Worm (Caenorhabditis elegans) whole organism, L1 larva: ENCODE data around the gene Y38F1A.2.

Experiments used
- C16A3.4 ChIP-seq: fragments of 150-350 bp; optimal IDR thresholded peaks from 2 replicates; lab custom pipeline; 2014; ENCODE audit warnings: missing biosample characterization, missing genetic modification characterization
- C34B4.2 ChIP-seq: sonication (generic microtip); optimal IDR thresholded peaks from 2 replicates; lab custom pipeline; 2017; ENCODE audit warnings: mild to moderate bottlenecking, missing genetic modification characterization, missing compliant biosample characterization
- alr-1 ChIP-seq: fragments of 200-800 bp; sonication (Bioruptor generic); optimal IDR thresholded peaks from 2 replicates; lab custom pipeline; 2018; ENCODE audit warnings: borderline replicate concordance, mild to moderate bottlenecking, missing genetic modification characterization, missing compliant biosample characterization
- aly-2 ChIP-seq: fragments of 150-350 bp; optimal IDR thresholded peaks from 2 replicates; lab custom pipeline; 2014; ENCODE audit warnings: missing biosample characterization, missing genetic modification characterization
- ama-1 ChIP-seq: fragments of 150-350 bp; optimal IDR thresholded peaks from 2 replicates; lab custom pipeline; 2014
- blmp-1 ChIP-seq: fragments of 150-350 bp; optimal IDR thresholded peaks from 2 replicates; lab custom pipeline; 2014; ENCODE audit warnings: missing biosample characterization, missing genetic modification characterization
- ceh-63 ChIP-seq: fragments of 200-800 bp; sonication (Bioruptor generic); optimal IDR thresholded peaks from 2 replicates; lab custom pipeline; 2018; ENCODE audit warnings: mild to moderate bottlenecking, missing genetic modification characterization, missing compliant biosample characterization
- ceh-8 ChIP-seq: fragments of 200-800 bp; sonication (Bioruptor generic); optimal IDR thresholded peaks from 2 replicates; lab custom pipeline; 2018; ENCODE audit warnings: mild to moderate bottlenecking, missing genetic modification characterization, moderate library complexity, missing compliant biosample characterization
- ceh-90 ChIP-seq: sonication (generic microtip); optimal IDR thresholded peaks from 2 replicates; lab custom pipeline; 2016; ENCODE audit warnings: missing genetic modification characterization, missing compliant biosample characterization
- dsc-1 ChIP-seq: sonication (generic microtip); optimal IDR thresholded peaks from 2 replicates; lab custom pipeline; 2016; ENCODE audit warnings: mild to moderate bottlenecking, missing genetic modification characterization, missing compliant biosample characterization
- egl-13 ChIP-seq: sonication (generic microtip); optimal IDR thresholded peaks from 2 replicates; lab custom pipeline; 2016; ENCODE audit warnings: missing genotype, missing genetic modification reagents, missing genetic modification characterization, missing compliant biosample characterization
- egl-27 ChIP-seq, 2 experiments: fragments of 150-350 bp in 1 of 2; sonication (generic microtip); optimal IDR thresholded peaks; 3 replicates each; lab custom pipeline; 2017 to 2018; ENCODE audit warnings: missing biosample characterization in 2 of 2, missing genetic modification characterization in 2 of 2, missing genetic modification reagents in 2 of 2
- fkh-4 ChIP-seq: sonication (generic microtip); optimal IDR thresholded peaks from 2 replicates; lab custom pipeline; 2016; ENCODE audit warnings: missing compliant biosample characterization, missing genetic modification characterization, borderline replicate concordance
- grh-1 ChIP-seq: fragments of 200-800 bp; sonication (Bioruptor generic); IDR thresholded peaks from 2 replicates; pipeline ENCODE4 v1.3.6; 2022; ENCODE audit warnings: missing genetic modification reagents, missing genetic modification characterization, missing compliant biosample characterization
- hlh-17 ChIP-seq: fragments of 200-800 bp; sonication (Bioruptor generic); optimal IDR thresholded peaks from 2 replicates; lab custom pipeline; 2018; ENCODE audit warnings: missing genetic modification characterization, mild to moderate bottlenecking, missing compliant biosample characterization, moderate library complexity, borderline replicate concordance
- hlh-4 ChIP-seq: sonication (generic microtip); optimal IDR thresholded peaks from 2 replicates; lab custom pipeline; 2016; ENCODE audit warnings: mild to moderate bottlenecking, missing genetic modification characterization, missing compliant biosample characterization
- irx-1 ChIP-seq: sonication (generic microtip); optimal IDR thresholded peaks from 2 replicates; lab custom pipeline; 2016; ENCODE audit warnings: missing genetic modification characterization, missing compliant biosample characterization
- jun-1 ChIP-seq: fragments of 150-350 bp; optimal IDR thresholded peaks from 2 replicates; lab custom pipeline; 2014; ENCODE audit warnings: missing biosample characterization, missing genetic modification reagents, missing genetic modification characterization
- lin-13 ChIP-seq: fragments of 150-350 bp; optimal IDR thresholded peaks from 2 replicates; lab custom pipeline; 2014; ENCODE audit warnings: missing biosample characterization, missing genetic modification reagents, missing genetic modification characterization
- lin-35 ChIP-seq, 2 experiments: fragments of 150-350 bp; optimal IDR thresholded peaks; 2 replicates each; lab custom pipeline; 2014; ENCODE audit warnings: missing biosample characterization in 2 of 2, missing genetic modification characterization in 2 of 2, missing genetic modification reagents in 2 of 2
- lin-39 ChIP-seq: fragments of 150-350 bp; optimal IDR thresholded peaks from 2 replicates; lab custom pipeline; 2014; ENCODE audit warnings: missing biosample characterization, missing genetic modification reagents, missing genetic modification characterization
- lir-3 ChIP-seq: sonication (generic microtip); optimal IDR thresholded peaks from 2 replicates; lab custom pipeline; 2016; ENCODE audit warnings: mild to moderate bottlenecking, missing genetic modification characterization, moderate library complexity, missing compliant biosample characterization; ENCODE audit not compliant: poor library complexity
- mab-9 ChIP-seq: fragments of 200-800 bp; sonication (Bioruptor generic); IDR thresholded peaks from 2 replicates; pipeline ENCODE4 v1.3.6; 2022; ENCODE audit warnings: missing genetic modification reagents, missing genetic modification characterization, missing compliant biosample characterization
- mdl-1 ChIP-seq, 2 experiments: fragments of 150-350 bp; optimal IDR thresholded peaks; 2 replicates each; lab custom pipeline; 2014 to 2017; ENCODE audit warnings: missing biosample characterization in 2 of 2, missing genetic modification characterization in 2 of 2, inconsistent platforms in 1 of 2
- nhr-11 ChIP-seq: fragments of 150-350 bp; optimal IDR thresholded peaks from 2 replicates; lab custom pipeline; 2014; ENCODE audit warnings: missing biosample characterization, missing genetic modification characterization
- nhr-12 ChIP-seq: sonication (generic microtip); optimal IDR thresholded peaks from 2 replicates; lab custom pipeline; 2017; ENCODE audit warnings: missing biosample characterization, missing genetic modification characterization
- nhr-19 ChIP-seq: fragments of 200-800 bp; sonication (Bioruptor generic); conservative IDR thresholded peaks from 2 replicates; pipeline ENCODE4 v1.3.6; 2022; ENCODE audit warnings: missing genetic modification characterization, missing compliant biosample characterization
- nhr-20 ChIP-seq: sonication (generic microtip); optimal IDR thresholded peaks from 2 replicates; lab custom pipeline; 2016; ENCODE audit warnings: mild to moderate bottlenecking, missing genetic modification characterization, missing compliant biosample characterization
- nhr-237 ChIP-seq: fragments of 150-350 bp; optimal IDR thresholded peaks from 2 replicates; lab custom pipeline; 2014; ENCODE audit warnings: missing biosample characterization, missing genetic modification characterization
- nhr-28 ChIP-seq: fragments of 150-350 bp; optimal IDR thresholded peaks from 2 replicates; lab custom pipeline; 2014; ENCODE audit warnings: missing biosample characterization, missing genetic modification characterization
- nhr-47 ChIP-seq: sonication (generic microtip); optimal IDR thresholded peaks from 2 replicates; lab custom pipeline; 2016; ENCODE audit warnings: mild to moderate bottlenecking, missing genetic modification characterization, moderate library complexity, missing compliant biosample characterization
- nhr-76 ChIP-seq: sonication (generic microtip); optimal IDR thresholded peaks from 2 replicates; lab custom pipeline; 2017; ENCODE audit warnings: missing biosample characterization, missing genetic modification characterization
- nhr-77 ChIP-seq: fragments of 150-350 bp; optimal IDR thresholded peaks from 2 replicates; lab custom pipeline; 2014; ENCODE audit warnings: missing biosample characterization, missing genetic modification characterization
- nhr-85 ChIP-seq: sonication (generic microtip); peaks from one replicate; lab custom pipeline; 2016; ENCODE audit warnings: missing genetic modification characterization, inconsistent platforms, missing compliant biosample characterization
- pag-3 ChIP-seq: sonication (generic microtip); optimal IDR thresholded peaks from 2 replicates; lab custom pipeline; 2017; ENCODE audit warnings: missing genetic modification characterization, mild to moderate bottlenecking, missing compliant biosample characterization, antibody characterized with exemption, borderline replicate concordance; ENCODE audit not compliant: insufficient read depth
- pax-3 ChIP-seq: fragments of 200-800 bp; sonication (Bioruptor generic); optimal IDR thresholded peaks from 2 replicates; lab custom pipeline; 2018; ENCODE audit warnings: mild to moderate bottlenecking, missing genetic modification characterization, moderate library complexity, missing compliant biosample characterization
- snpc-4 ChIP-seq: fragments of 150-350 bp; optimal IDR thresholded peaks from 2 replicates; lab custom pipeline; 2014; ENCODE audit warnings: missing biosample characterization, missing genetic modification characterization
- snu-23 ChIP-seq: sonication (generic microtip); optimal IDR thresholded peaks from 2 replicates; lab custom pipeline; 2016; ENCODE audit warnings: missing genetic modification characterization, missing compliant biosample characterization
- sup-37 ChIP-seq: fragments of 200-800 bp; sonication (Bioruptor generic); optimal IDR thresholded peaks from 2 replicates; lab custom pipeline; 2018; ENCODE audit warnings: mild to moderate bottlenecking, missing genetic modification characterization, missing compliant biosample characterization
- tbx-2 ChIP-seq: sonication (generic microtip); optimal IDR thresholded peaks from 2 replicates; lab custom pipeline; 2016; ENCODE audit warnings: missing genetic modification characterization, missing compliant biosample characterization
- tlp-1 ChIP-seq: fragments of 150-350 bp; optimal IDR thresholded peaks from 2 replicates; lab custom pipeline; 2014; ENCODE audit warnings: missing biosample characterization, missing genetic modification characterization
- unc-30 ChIP-seq: sonication (generic microtip); optimal IDR thresholded peaks from 2 replicates; lab custom pipeline; 2017; ENCODE audit warnings: missing biosample characterization, missing genetic modification characterization
- unc-98 ChIP-seq: fragments of 200-800 bp; sonication (Bioruptor generic); IDR thresholded peaks from 2 replicates; pipeline ENCODE4 v1.3.6; 2022; ENCODE audit warnings: missing genetic modification characterization, missing compliant biosample characterization
- vab-15 ChIP-seq: sonication (generic microtip); optimal IDR thresholded peaks from 2 replicates; lab custom pipeline; 2017; ENCODE audit warnings: missing genotype, mild to moderate bottlenecking, missing genetic modification characterization, missing compliant biosample characterization
- xbp-1 ChIP-seq: sonication (generic microtip); optimal IDR thresholded peaks from 2 replicates; lab custom pipeline; 2016; ENCODE audit warnings: missing genetic modification characterization, missing compliant biosample characterization
- zip-4 ChIP-seq: fragments of 200-800 bp; sonication (Bioruptor generic); optimal IDR thresholded peaks from 2 replicates; lab custom pipeline; 2018; ENCODE audit warnings: mild to moderate bottlenecking, missing genetic modification characterization, moderate library complexity, missing compliant biosample characterization
- ztf-4 ChIP-seq: fragments of 150-350 bp; optimal IDR thresholded peaks from 2 replicates; lab custom pipeline; 2014; ENCODE audit warnings: missing biosample characterization, missing genetic modification characterization

Y38F1A.2 gene

DNA sequence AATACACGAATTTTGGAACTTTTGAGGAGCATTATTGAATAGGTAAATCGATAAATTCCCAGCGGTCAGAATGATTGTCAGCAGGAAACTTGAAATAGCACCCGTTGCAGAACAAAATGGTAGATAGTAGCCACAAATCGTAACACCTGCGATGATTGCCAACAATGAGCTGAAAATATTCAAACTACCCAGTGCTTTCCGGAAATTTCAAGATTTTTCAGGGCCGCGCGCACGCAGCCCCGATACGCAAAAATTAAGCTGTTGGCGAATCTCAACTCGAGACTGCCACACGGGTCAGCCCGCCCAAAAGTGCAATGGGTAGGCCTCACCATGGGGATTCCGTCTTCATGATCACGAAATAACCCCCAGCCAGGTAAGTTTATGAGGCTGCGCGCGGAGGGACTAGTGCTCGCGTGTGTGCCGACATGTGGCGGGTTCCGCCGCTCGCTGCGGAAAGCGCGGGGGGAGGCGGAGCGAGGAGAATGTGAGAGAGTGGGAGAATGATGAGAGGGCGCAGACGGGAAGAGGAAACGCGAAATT is 10.1 kb upstream of the Y38F1A.2 start (continued):
- no peak for TF ChIP-seq hlh-17 (GFP tag; lab: Kevin White, UChicago)
- no peak for TF ChIP-seq nhr-12 (tag; lab: Kevin White, UChicago)
- TF ChIP-seq tlp-1 (tag; lab: Kevin White, UChicago), result no peak
- TF ChIP-seq unc-98 (GFP tag; lab: Robert Waterston, UW), result peak; percentile 68
- TF ChIP-seq nhr-47 (tag; lab: Kevin White, UChicago), result peak; percentile 99
- peak; percentile 12 to 74 for TF ChIP-seq egl-27 (tag; optimal IDR thresholded peaks at IDR 0.05; lab: Kevin White, UChicago)
- TF ChIP-seq fkh-4 (tag; lab: Kevin White, UChicago), result peak; percentile 44
- peak; percentile 94 for TF ChIP-seq tbx-2
- no peak for TF ChIP-seq unc-30 (tag; lab: Kevin White, UChicago)
- TF ChIP-seq ceh-63, result no peak
- TF ChIP-seq snu-23 (GFP tag; lab: Kevin White, UChicago), result peak; percentile 97
- no peak for TF ChIP-seq vab-15 (tag; lab: Kevin White, UChicago)
- TF ChIP-seq pag-3, result no peak
- peak; percentile 86 for TF ChIP-seq lin-13 (GFP tag; lab: Kevin White, UChicago)
- peak; percentile 85 for TF ChIP-seq ztf-4 (tag; lab: Kevin White, UChicago)
- peak; percentile 97 for TF ChIP-seq dsc-1 (tag; lab: Kevin White, UChicago)
- peak; percentile 43 for TF ChIP-seq blmp-1
- peak; percentile 95 for TF ChIP-seq irx-1 (tag; lab: Kevin White, UChicago)
- TF ChIP-seq lin-39 (tag; lab: Kevin White, UChicago), result peak; percentile 91
- TF ChIP-seq C34B4.2 (tag; lab: Kevin White, UChicago), result peak; percentile 83
- TF ChIP-seq aly-2 (tag; lab: Kevin White, UChicago), result peak; percentile 93
- peak; percentile 92 for TF ChIP-seq zip-4
- TF ChIP-seq nhr-20, result peak; percentile 97
- TF ChIP-seq pax-3 (tag; lab: Kevin White, UChicago), result peak; percentile 93
- TF ChIP-seq lir-3 (tag; lab: Kevin White, UChicago), result peak; percentile 72
- TF ChIP-seq jun-1 (tag; lab: Kevin White, UChicago), result peak; percentile 88
- TF ChIP-seq nhr-11 (tag; lab: Kevin White, UChicago), result peak; percentile 70
- TF ChIP-seq ama-1, result peak; percentile 100
- peak; percentile 64 for TF ChIP-seq ceh-90 (tag; lab: Kevin White, UChicago)
- peak; percentile 97 for TF ChIP-seq sup-37 (GFP tag; lab: Kevin White, UChicago)
- peak; percentile 49 for TF ChIP-seq hlh-4 (tag; lab: Kevin White, UChicago)
- TF ChIP-seq nhr-85 (tag; lab: Kevin White, UChicago), result peak; percentile 97

DNA sequence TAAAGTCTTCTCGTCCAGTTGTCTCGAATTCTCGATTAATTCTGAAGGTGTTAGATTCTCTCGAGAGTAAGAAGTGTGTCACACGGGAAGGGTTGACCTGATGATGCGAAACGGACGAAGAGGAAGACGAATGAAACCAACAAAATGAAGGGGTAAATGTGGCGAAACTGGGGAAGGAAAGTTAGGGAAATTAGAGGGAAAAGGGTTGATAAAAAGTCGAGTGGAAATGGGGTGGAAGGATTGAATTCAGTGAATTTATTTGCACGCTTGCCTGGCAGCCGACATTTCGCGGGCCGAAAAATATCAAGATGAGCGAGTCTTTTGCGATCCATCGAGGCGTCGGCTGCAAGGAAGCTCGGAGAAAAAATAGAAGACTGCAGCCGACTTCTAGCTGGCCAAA is 6.6 kb upstream of the Y38F1A.2 start, which contains the start of gene F58G1.7:
Gene F58G1.7 (minus strand): TSS at position 101 of the 400 bp plus-strand sequence.
- TF ChIP-seq lin-35 (GFP tag; optimal IDR thresholded peaks at IDR 0.05; lab: Kevin White, UChicago), result no peak
- TF ChIP-seq blmp-1, result peak; percentile 50

DNA sequence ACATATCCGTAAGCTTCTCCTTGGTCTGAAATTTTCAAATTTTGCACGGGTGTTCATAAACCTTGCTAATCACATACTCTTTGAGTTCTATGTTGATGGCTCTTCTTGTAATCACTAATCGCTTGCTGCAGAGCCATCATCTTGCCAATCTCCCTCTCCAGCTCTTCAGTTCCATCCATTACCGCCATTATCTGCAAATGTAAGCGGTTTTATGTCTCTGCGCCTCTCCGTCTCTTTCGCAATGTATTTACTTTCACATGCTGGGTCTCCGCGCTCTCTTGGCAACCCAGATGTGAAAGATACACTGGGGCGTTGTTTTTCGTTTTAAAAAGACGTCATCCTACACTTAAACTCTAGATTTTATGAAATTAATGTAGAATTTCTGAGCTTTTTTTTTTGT is 1.5 kb upstream of the Y38F1A.2 start:
- TF ChIP-seq nhr-77 (tag; lab: Kevin White, UChicago), result no peak
- no peak for TF ChIP-seq mab-9 (GFP tag; lab: Robert Waterston, UW)
- peak; percentile 78 for TF ChIP-seq snpc-4 (tag; lab: Kevin White, UChicago)
- TF ChIP-seq vab-15 (tag; lab: Kevin White, UChicago), result no peak
- peak in 1 of 2 experiments; percentile 48 for TF ChIP-seq mdl-1 (tag; optimal IDR thresholded peaks at IDR 0.05; lab: Kevin White, UChicago)
- TF ChIP-seq nhr-28 (tag; lab: Kevin White, UChicago), result no peak
- TF ChIP-seq ama-1, result no peak
- no peak for TF ChIP-seq ceh-8 (GFP tag; lab: Kevin White, UChicago)
- no peak for TF ChIP-seq unc-98 (GFP tag; lab: Robert Waterston, UW)
- TF ChIP-seq snu-23 (GFP tag; lab: Kevin White, UChicago), result peak; percentile 46
- TF ChIP-seq nhr-11 (tag; lab: Kevin White, UChicago), result no peak
- TF ChIP-seq nhr-237 (tag; lab: Kevin White, UChicago), result no peak
- peak in 1 of 2 experiments; percentile 44 for TF ChIP-seq lin-35 (GFP tag; optimal IDR thresholded peaks at IDR 0.05; lab: Kevin White, UChicago)
- no peak for TF ChIP-seq jun-1 (tag; lab: Kevin White, UChicago)
- no peak for TF ChIP-seq sup-37 (GFP tag; lab: Kevin White, UChicago)
- no peak for TF ChIP-seq egl-13 (tag; lab: Kevin White, UChicago)
- no peak for TF ChIP-seq nhr-76 (tag; lab: Kevin White, UChicago)
- no peak for TF ChIP-seq zip-4
- TF ChIP-seq pag-3, result no peak
- no peak for TF ChIP-seq pax-3 (tag; lab: Kevin White, UChicago)
- TF ChIP-seq nhr-19 (GFP tag; lab: Robert Waterston, UW), result no peak
- TF ChIP-seq C16A3.4 (tag; lab: Kevin White, UChicago), result peak; percentile 17
- no peak for TF ChIP-seq alr-1 (tag; lab: Kevin White, UChicago)
- TF ChIP-seq grh-1, result no peak
- no peak for TF ChIP-seq lin-13 (GFP tag; lab: Kevin White, UChicago)
- TF ChIP-seq xbp-1, result peak; percentile 80
